Fruit fly (Drosophila melanogaster) whole organism, embryonic: ENCODE measurements around the gene CG15429.

Source experiments
- CG10462 ChIP-seq: fragments of 200-800 bp; sonication (Bioruptor generic); optimal IDR thresholded peaks from 2 replicates; lab custom pipeline; 2016; ENCODE audit warnings: missing biosample characterization, missing genetic modification characterization
- CG10959 ChIP-seq: fragments of 200-800 bp; sonication (Bioruptor generic); IDR thresholded peaks from 2 replicates; pipeline ENCODE4 v1.3.6; 2022; ENCODE audit warnings: missing biosample characterization, missing genetic modification characterization
- CG12942 ChIP-seq: fragments of 200-800 bp; sonication (Bioruptor generic); optimal IDR thresholded peaks from 3 replicates; lab custom pipeline; 2016; ENCODE audit warnings: missing biosample characterization, missing genetic modification characterization
- CG13894 ChIP-seq: fragments of 200-800 bp; sonication (Bioruptor generic); optimal IDR thresholded peaks from 3 replicates; lab custom pipeline; 2018; ENCODE audit warnings: missing biosample characterization, mild to moderate bottlenecking, missing genetic modification characterization, moderate library complexity
- CG1647 ChIP-seq: fragments of 200-800 bp; sonication (Bioruptor generic); optimal IDR thresholded peaks from 3 replicates; lab custom pipeline; 2016; ENCODE audit warnings: missing biosample characterization, missing genetic modification characterization
- CG16863 ChIP-seq: fragments of 200-800 bp; sonication (Bioruptor generic); optimal IDR thresholded peaks from 3 replicates; lab custom pipeline; 2016; ENCODE audit warnings: missing biosample characterization, missing genetic modification characterization
- CG17186 ChIP-seq: fragments of 200-800 bp; sonication (Bioruptor generic); optimal IDR thresholded peaks from 3 replicates; lab custom pipeline; 2017; ENCODE audit warnings: missing biosample characterization, missing genetic modification reagents, missing genetic modification characterization
- CG17328 ChIP-seq: fragments of 200-800 bp; sonication (Bioruptor generic); IDR thresholded peaks from 2 replicates; pipeline ENCODE4 v1.3.6; 2022; ENCODE audit warnings: missing biosample characterization, missing genetic modification characterization
- CG17385 ChIP-seq: fragments of 200-800 bp; sonication (Bioruptor generic); optimal IDR thresholded peaks from 3 replicates; lab custom pipeline; 2018; ENCODE audit warnings: missing biosample characterization, mild to moderate bottlenecking, missing genetic modification characterization
- CG17612 ChIP-seq: fragments of 200-800 bp; sonication (Bioruptor generic); IDR thresholded peaks from 2 replicates; pipeline ENCODE4 v1.3.6; 2022; ENCODE audit warnings: missing biosample characterization, missing genetic modification characterization
- CG17802 ChIP-seq: fragments of 200-800 bp; sonication (Bioruptor generic); optimal IDR thresholded peaks from 2 replicates; lab custom pipeline; 2018; ENCODE audit warnings: missing biosample characterization, mild to moderate bottlenecking, missing genetic modification characterization, moderate library complexity
- CG17829 ChIP-seq: fragments of 200-800 bp; optimal IDR thresholded peaks from 2 replicates; lab custom pipeline; 2019; ENCODE audit warnings: missing biosample characterization, mild to moderate bottlenecking, missing genetic modification characterization, moderate library complexity
- CG17912 ChIP-seq: fragments of 200-800 bp; sonication (Bioruptor generic); optimal IDR thresholded peaks from 2 replicates; lab custom pipeline; 2018; ENCODE audit warnings: missing biosample characterization, mild to moderate bottlenecking, missing genetic modification characterization
- CG31224 ChIP-seq: fragments of 200-800 bp; sonication (Bioruptor generic); IDR thresholded peaks from 2 replicates; pipeline ENCODE4 v1.3.6; 2022; ENCODE audit warnings: missing biosample characterization, missing genetic modification characterization
- CG3281 ChIP-seq: fragments of 200-800 bp; sonication (Bioruptor generic); optimal IDR thresholded peaks from 3 replicates; lab custom pipeline; 2017; ENCODE audit warnings: missing biosample characterization, mild to moderate bottlenecking, missing genetic modification characterization
- CG4617 ChIP-seq: fragments of 200-800 bp; sonication (Bioruptor generic); optimal IDR thresholded peaks from 3 replicates; lab custom pipeline; 2016; ENCODE audit warnings: missing biosample characterization, missing genetic modification characterization, borderline replicate concordance
- CG7786 ChIP-seq: fragments of 200-800 bp; sonication (Bioruptor generic); optimal IDR thresholded peaks from 2 replicates; lab custom pipeline; 2016; ENCODE audit warnings: missing biosample characterization, missing genetic modification characterization
- CG9797 ChIP-seq: fragments of 200-800 bp; sonication (Bioruptor generic); optimal IDR thresholded peaks from 3 replicates; lab custom pipeline; 2018; ENCODE audit warnings: missing biosample characterization, mild to moderate bottlenecking, missing genetic modification characterization
- CkIIα-i1 ChIP-seq: fragments of 200-800 bp; sonication (Bioruptor generic); IDR thresholded peaks from 2 replicates; pipeline ENCODE4 v1.3.6; 2022; ENCODE audit warnings: missing biosample characterization, missing genetic modification characterization
- D ChIP-seq, 2 experiments: fragments of 200-800 bp in 1 of 2; fragments of >200 bp in 1 of 2; sonication (Bioruptor generic) in 1 of 2; optimal IDR thresholded peaks; 2 replicates in 1 of 2; 3 replicates in 1 of 2; lab custom pipeline; 2017; ENCODE audit warnings: mild to moderate bottlenecking in 1 of 2, missing biosample characterization in 1 of 2, missing genetic modification characterization in 1 of 2, missing genetic modification reagents in 1 of 2
- Dll ChIP-seq: fragments of 200-800 bp; sonication (Bioruptor generic); IDR thresholded peaks from 4 replicates; pipeline ENCODE4 v1.3.6; 2022; ENCODE audit warnings: missing biosample characterization, missing genetic modification characterization; ENCODE audit not compliant: partially characterized antibody
- Dref ChIP-seq: fragments of 200-800 bp; sonication (Bioruptor generic); IDR thresholded peaks from 2 replicates; pipeline ENCODE4 v1.3.6; 2022; ENCODE audit warnings: missing biosample characterization, missing genetic modification characterization
- Drgx ChIP-seq: fragments of 200-800 bp; sonication (Bioruptor generic); IDR thresholded peaks from 2 replicates; pipeline ENCODE4 v1.3.6; 2022; ENCODE audit warnings: missing biosample characterization, missing genetic modification characterization
- H15 ChIP-seq: fragments of 200-800 bp; sonication (Bioruptor generic); IDR thresholded peaks from 3 replicates; pipeline ENCODE4 v1.3.6; 2022; ENCODE audit warnings: missing biosample characterization, missing genetic modification characterization
- HmgD ChIP-seq: fragments of 200-800 bp; sonication (Bioruptor generic); optimal IDR thresholded peaks from 3 replicates; lab custom pipeline; 2016; ENCODE audit warnings: missing biosample characterization, missing genetic modification characterization
- Hmx ChIP-seq: fragments of 200-800 bp; sonication (Bioruptor generic); optimal IDR thresholded peaks from 2 replicates; lab custom pipeline; 2016; ENCODE audit warnings: missing biosample characterization, missing genetic modification characterization
- Hr51 ChIP-seq, 2 experiments: fragments of 200-800 bp; sonication (Bioruptor generic); optimal IDR thresholded peaks; 2 replicates in 1 of 2; 3 replicates in 1 of 2; lab custom pipeline; 2016 to 2018; ENCODE audit warnings: missing biosample characterization in 2 of 2, missing genetic modification characterization in 2 of 2, mild to moderate bottlenecking in 1 of 2, moderate library complexity in 1 of 2
- Lim3 ChIP-seq: fragments of 200-800 bp; sonication (Bioruptor generic); IDR thresholded peaks from 2 replicates; pipeline ENCODE4 v1.3.6; 2022; ENCODE audit warnings: missing biosample characterization, missing genetic modification characterization
- Max ChIP-seq: fragments of 200-800 bp; sonication (Bioruptor generic); optimal IDR thresholded peaks from 2 replicates; lab custom pipeline; 2016; ENCODE audit warnings: missing biosample characterization, mild to moderate bottlenecking, missing genetic modification characterization
- Neu2 ChIP-seq: fragments of 200-800 bp; sonication (Bioruptor generic); optimal IDR thresholded peaks from 3 replicates; lab custom pipeline; 2016; ENCODE audit warnings: missing biosample characterization, missing genetic modification characterization, borderline replicate concordance
- Ssrp ChIP-seq: fragments of 200-800 bp; sonication (Bioruptor generic); optimal IDR thresholded peaks from 2 replicates; lab custom pipeline; 2018; ENCODE audit warnings: missing biosample characterization, mild to moderate bottlenecking, missing genetic modification characterization, moderate library complexity
- YL-1 ChIP-seq: fragments of 200-800 bp; sonication (Bioruptor generic); optimal IDR thresholded peaks from 3 replicates; lab custom pipeline; 2017; ENCODE audit warnings: missing biosample characterization, mild to moderate bottlenecking, missing genetic modification characterization
- ash1 ChIP-seq: fragments of 200-800 bp; sonication (Bioruptor generic); optimal IDR thresholded peaks from 2 replicates; lab custom pipeline; 2018; ENCODE audit warnings: missing biosample characterization, mild to moderate bottlenecking, missing genetic modification characterization
- chif ChIP-seq, 2 experiments: fragments of 200-800 bp; sonication (Bioruptor generic); optimal IDR thresholded peaks; 3 replicates each; lab custom pipeline; 2016; ENCODE audit warnings: missing biosample characterization in 2 of 2, missing genetic modification characterization in 2 of 2
- croc ChIP-seq: fragments of 200-800 bp; sonication (Bioruptor generic); conservative IDR thresholded peaks from 3 replicates; pipeline ENCODE4 v1.3.6; 2022; ENCODE audit warnings: missing biosample characterization, missing genetic modification characterization
- cwo ChIP-seq: fragments of 200-800 bp; sonication (Bioruptor generic); optimal IDR thresholded peaks from 3 replicates; lab custom pipeline; 2017; ENCODE audit warnings: missing biosample characterization, missing genetic modification characterization, mild to moderate bottlenecking, moderate library complexity, missing genetic modification reagents
- ems ChIP-seq: fragments of 200-800 bp; sonication (Bioruptor generic); optimal IDR thresholded peaks from 3 replicates; lab custom pipeline; 2016; ENCODE audit warnings: missing biosample characterization, missing genetic modification characterization
- exex ChIP-seq: fragments of 200-800 bp; sonication (Bioruptor generic); optimal IDR thresholded peaks from 4 replicates; lab custom pipeline; 2018; ENCODE audit warnings: missing biosample characterization, mild to moderate bottlenecking, missing genetic modification characterization, moderate library complexity
- fu2 ChIP-seq: fragments of 200-800 bp; sonication (Bioruptor generic); optimal IDR thresholded peaks from 2 replicates; lab custom pipeline; 2016; ENCODE audit warnings: missing biosample characterization, missing genetic modification characterization
- gcm ChIP-seq: fragments of 200-800 bp; sonication (Bioruptor generic); optimal IDR thresholded peaks from 2 replicates; lab custom pipeline; 2019; ENCODE audit warnings: missing biosample characterization, mild to moderate bottlenecking, missing genetic modification characterization, moderate library complexity
- h ChIP-seq: fragments of >200 bp; optimal IDR thresholded peaks from 2 replicates; lab custom pipeline; 2017
- lbe ChIP-seq: fragments of 200-800 bp; sonication (Bioruptor generic); optimal IDR thresholded peaks from 2 replicates; lab custom pipeline; 2016; ENCODE audit warnings: missing biosample characterization, mild to moderate bottlenecking, missing genetic modification characterization
- lilli ChIP-seq: fragments of 200-800 bp; sonication (Bioruptor generic); optimal IDR thresholded peaks from 3 replicates; lab custom pipeline; 2016; ENCODE audit warnings: missing biosample characterization, missing genetic modification characterization
- nerfin-1 ChIP-seq: fragments of 200-800 bp; sonication (Bioruptor generic); optimal IDR thresholded peaks from 3 replicates; lab custom pipeline; 2019; ENCODE audit warnings: missing biosample characterization, mild to moderate bottlenecking, missing genetic modification characterization, moderate library complexity
- nmo ChIP-seq: fragments of 200-800 bp; sonication (Bioruptor generic); optimal IDR thresholded peaks from 2 replicates; lab custom pipeline; 2018; ENCODE audit warnings: missing biosample characterization, mild to moderate bottlenecking, missing genetic modification characterization, moderate library complexity
- otp ChIP-seq: fragments of 200-800 bp; sonication (Bioruptor generic); IDR thresholded peaks from 3 replicates; pipeline ENCODE4, ENCODE4 v1.3.6; 2022; ENCODE audit warnings: missing biosample characterization, missing genetic modification characterization
- pros ChIP-seq: fragments of 200-800 bp; sonication (Bioruptor generic); optimal IDR thresholded peaks from 3 replicates; lab custom pipeline; 2019; ENCODE audit warnings: missing biosample characterization, mild to moderate bottlenecking, missing genetic modification characterization, moderate library complexity
- schlank ChIP-seq: fragments of 200-800 bp; sonication (Bioruptor generic); optimal IDR thresholded peaks from 2 replicates; lab custom pipeline; 2018; ENCODE audit warnings: missing biosample characterization, mild to moderate bottlenecking, missing genetic modification characterization
- scrt ChIP-seq: fragments of 200-800 bp; sonication (Bioruptor generic); optimal IDR thresholded peaks from 2 replicates; lab custom pipeline; 2018; ENCODE audit warnings: missing biosample characterization, mild to moderate bottlenecking, missing genetic modification characterization, moderate library complexity
- wek ChIP-seq: fragments of 200-800 bp; sonication (Bioruptor generic); optimal IDR thresholded peaks from 3 replicates; lab custom pipeline; 2018; ENCODE audit warnings: missing biosample characterization, mild to moderate bottlenecking, missing genetic modification characterization, moderate library complexity

The CG15429 gene

DNA sequence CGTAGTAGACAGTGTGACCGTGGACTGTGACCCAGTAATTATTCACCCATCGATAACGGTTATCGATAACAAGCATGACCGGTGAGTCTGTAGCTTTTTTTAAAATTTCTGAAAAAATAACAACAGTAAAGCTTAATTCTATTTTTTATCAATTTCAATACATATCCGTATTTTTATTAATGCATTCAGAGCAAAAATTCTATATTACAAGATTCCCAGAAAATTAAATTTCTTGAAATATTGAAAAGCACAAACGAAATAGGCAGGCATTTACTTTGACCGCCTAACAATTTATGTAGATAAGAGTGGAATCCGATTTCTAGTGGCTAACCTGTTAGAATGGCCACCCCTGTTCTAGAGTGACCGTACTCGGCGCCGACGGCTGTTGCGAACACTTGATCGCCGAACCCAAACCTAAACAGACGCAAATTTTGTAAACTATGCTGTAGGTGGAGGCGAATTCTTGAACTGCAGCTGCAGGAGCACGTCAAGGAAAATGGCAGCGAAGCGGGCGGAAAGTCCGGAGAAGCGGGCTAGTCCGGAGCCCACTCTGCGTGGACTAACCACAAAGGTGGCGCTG is 41.2 kb downstream of the CG15429 start, which contains the start of gene CG3652 (continued):
- TF ChIP-seq Neu2 (GFP tag; lab: Kevin White, UChicago) (no peak), CkIIα-i1 (GFP tag; lab: Robert Waterston, UW) (no peak), CG3281 (GFP tag; lab: Kevin White, UChicago) (no peak), Dref (GFP tag; lab: Robert Waterston, UW) (peak; percentile 75), lbe (GFP tag; lab: Kevin White, UChicago) (no peak), croc (GFP tag; lab: Robert Waterston, UW) (no peak), lilli (GFP tag; lab: Kevin White, UChicago) (peak; percentile 61), CG17912 (GFP tag; lab: Kevin White, UChicago) (no peak), HmgD (GFP tag; lab: Kevin White, UChicago) (peak; percentile 27), CG16863 (no peak), exex (tag; lab: Kevin White, UChicago) (no peak), Hmx (GFP tag; lab: Kevin White, UChicago) (no peak), YL-1 (peak; percentile 61), nerfin-1 (tag; lab: Kevin White, UChicago) (no peak), CG17186 (GFP tag; lab: Kevin White, UChicago) (peak; percentile 31), D (optimal IDR thresholded peaks at IDR 0.05; lab: Kevin White, UChicago) (no peak), D (GFP tag; optimal IDR thresholded peaks at IDR 0.05; lab: Kevin White, UChicago) (no peak), CG1647 (GFP tag; lab: Kevin White, UChicago) (no peak), scrt (GFP tag; lab: Kevin White, UChicago) (no peak), chif (GFP tag; optimal IDR thresholded peaks at IDR 0.05; lab: Kevin White, UChicago) (no peak), CG31224 (GFP tag; lab: Robert Waterston, UW) (no peak), Drgx (GFP tag; lab: Robert Waterston, UW) (no peak), h (lab: Kevin White, UChicago) (no peak), Ssrp (tag; lab: Kevin White, UChicago) (peak; percentile 11), CG17802 (tag; lab: Kevin White, UChicago) (no peak), ems (no peak), CG17612 (GFP tag; lab: Robert Waterston, UW) (no peak), CG10959 (GFP tag; lab: Robert Waterston, UW) (no peak), CG9797 (GFP tag; lab: Kevin White, UChicago) (peak; percentile 78), CG17328 (no peak), Dll (GFP tag; lab: Robert Waterston, UW) (peak; percentile 62; the same call in 3 of the 4 replicates), otp (GFP tag; lab: Robert Waterston, UW) (no peak), gcm (GFP tag; lab: Kevin White, UChicago) (no peak), pros (GFP tag; lab: Kevin White, UChicago) (no peak), CG4617 (GFP tag; lab: Kevin White, UChicago) (peak; percentile 67), ash1 (GFP tag; lab: Kevin White, UChicago) (no peak), CG13894 (no peak), cwo (no peak), fu2 (no peak), Max (peak; percentile 33), CG17829 (tag; lab: Kevin White, UChicago) (peak; percentile 31), CG17385 (no peak), CG10462 (GFP tag; lab: Kevin White, UChicago) (no peak), CG12942 (GFP tag; lab: Kevin White, UChicago) (no peak), wek (GFP tag; lab: Kevin White, UChicago) (no peak), Lim3 (no peak), CG7786 (GFP tag; lab: Kevin White, UChicago) (peak; percentile 23), schlank (tag; lab: Kevin White, UChicago) (no peak), nmo (GFP tag; lab: Kevin White, UChicago) (peak; percentile 61), H15 (no peak), Hr51 (GFP tag; optimal IDR thresholded peaks at IDR 0.05; lab: Kevin White, UChicago) (no peak)
